Worm (Caenorhabditis elegans): ENCODE data around the gene cnt-1.

The cnt-1 gene

ce11 chrII:12040167-12040566 lies 48.5 kb downstream of the cnt-1 start (continued):
- TF ChIP-seq attf-6 (GFP tag; IDR thresholded peaks at IDR 0.05), result no peak
- TF ChIP-seq lag-1 (GFP tag; IDR thresholded peaks at IDR 0.05), result no peak
- TF ChIP-seq snpc-1.1 (tag; optimal IDR thresholded peaks at IDR 0.05; ENCODE audit: insufficient read depth), result no peak
- TF ChIP-seq Y79H2A.3 (GFP tag; conservative IDR thresholded peaks at IDR 0.05), result no peak
- TF ChIP-seq egrh-3 (GFP tag; IDR thresholded peaks at IDR 0.05), result peak; percentile 13; the same call in 1 of the 2 replicates
- no peak for TF ChIP-seq repo-1 (tag; optimal IDR thresholded peaks at IDR 0.05)
- peak; percentile 30; the same call in 1 of the 2 replicates for TF ChIP-seq ceh-100 (GFP tag; IDR thresholded peaks at IDR 0.05)
- peak; percentile 53 for TF ChIP-seq lin-40 (tag; optimal IDR thresholded peaks at IDR 0.05)
- TF ChIP-seq tbp1 (GFP tag; optimal IDR thresholded peaks at IDR 0.05), result peak; percentile 15
- no peak for TF ChIP-seq egl-44 (GFP tag; IDR thresholded peaks at IDR 0.05)
- no peak for TF ChIP-seq nfya-1 (tag; optimal IDR thresholded peaks at IDR 0.05; ENCODE audit: borderline replicate concordance, insufficient read depth)
- no peak for TF ChIP-seq ztf-3 (GFP tag; optimal IDR thresholded peaks at IDR 0.05)
- TF ChIP-seq akir-1 (GFP tag; optimal IDR thresholded peaks at IDR 0.05), result no peak
- TF ChIP-seq let-607 (tag; optimal IDR thresholded peaks at IDR 0.05), result no peak
- TF ChIP-seq F33H1.4 (GFP tag; IDR thresholded peaks at IDR 0.05), result no peak
- no peak for TF ChIP-seq ceh-58 (GFP tag; IDR thresholded peaks at IDR 0.05)
- no peak for TF ChIP-seq sdz-38 (tag; optimal IDR thresholded peaks at IDR 0.05)
- TF ChIP-seq B0336.3 (GFP tag; IDR thresholded peaks at IDR 0.05), result no peak
- peak; percentile 64 for TF ChIP-seq mcd-1 (GFP tag; IDR thresholded peaks at IDR 0.05)
- no peak for TF ChIP-seq T07F8.4 (tag; optimal IDR thresholded peaks at IDR 0.05)
- TF ChIP-seq Y95B8A.8 (GFP tag; IDR thresholded peaks at IDR 0.05), result no peak
- TF ChIP-seq let-526 (GFP tag; IDR thresholded peaks at IDR 0.05), result no peak
- no peak for TF ChIP-seq snpc-4 (GFP tag; optimal IDR thresholded peaks at IDR 0.05)
- peak in 2 of 4 experiments; percentile 5 to 47 for TF ChIP-seq snpc-4 (tag; optimal IDR thresholded peaks at IDR 0.05)
- TF ChIP-seq nhr-90 (tag; optimal IDR thresholded peaks at IDR 0.05), result no peak
- no peak for TF ChIP-seq rpc-1 (optimal IDR thresholded peaks at IDR 0.05)
- no peak for TF ChIP-seq rpc-1 (tag; optimal IDR thresholded peaks at IDR 0.05)
- TF ChIP-seq sea-2 (GFP tag; IDR thresholded peaks at IDR 0.05), result no peak
- TF ChIP-seq sptf-2 (GFP tag; optimal IDR thresholded peaks at IDR 0.05), result no peak
- TF ChIP-seq ccch-3 (GFP tag; optimal IDR thresholded peaks at IDR 0.05), result no peak
- no peak for TF ChIP-seq hlh-12 (tag; optimal IDR thresholded peaks at IDR 0.05)
- TF ChIP-seq F55B11.4 (tag; optimal IDR thresholded peaks at IDR 0.05; ENCODE audit: borderline replicate concordance, insufficient read depth), result no peak
- peak; percentile 89 for TF ChIP-seq hmg-1.2 (GFP tag; IDR thresholded peaks at IDR 0.05)
- TF ChIP-seq nhr-27 (tag; optimal IDR thresholded peaks at IDR 0.05), result no peak
- TF ChIP-seq dox-1 (GFP tag; IDR thresholded peaks at IDR 0.05), result no peak; the same call in 1 of the 2 replicates
- no peak for TF ChIP-seq ztf-22 (GFP tag; optimal IDR thresholded peaks at IDR 0.05)
- no peak for TF ChIP-seq gei-17 (GFP tag; optimal IDR thresholded peaks at IDR 0.05)
- TF ChIP-seq Y53G8AR.9 (GFP tag; conservative IDR thresholded peaks at IDR 0.05), result no peak
- no peak for TF ChIP-seq T26A5.8 (tag; optimal IDR thresholded peaks at IDR 0.05)
- peak; percentile 20 for TF ChIP-seq ama-1 (optimal IDR thresholded peaks at IDR 0.05)
- no peak for TF ChIP-seq ama-1 (GFP tag; optimal IDR thresholded peaks at IDR 0.05)
- peak; percentile 94 for TF ChIP-seq nhr-80 (tag; optimal IDR thresholded peaks at IDR 0.05)
- TF ChIP-seq chd-7 (tag; optimal IDR thresholded peaks at IDR 0.05), result no peak
- TF ChIP-seq F22D6.2 (tag; optimal IDR thresholded peaks at IDR 0.05), result no peak
- no peak for TF ChIP-seq Y56A3A.18 (GFP tag; IDR thresholded peaks at IDR 0.05)
- TF ChIP-seq attf-5 (GFP tag; optimal IDR thresholded peaks at IDR 0.05), result peak; percentile 68
- TF ChIP-seq D2030.7 (GFP tag; IDR thresholded peaks at IDR 0.05), result no peak
- TF ChIP-seq atf-7 (tag; optimal IDR thresholded peaks at IDR 0.05), result no peak
- TF ChIP-seq athp-1 (tag; optimal IDR thresholded peaks at IDR 0.05), result no peak
- TF ChIP-seq mes-4 (tag; optimal IDR thresholded peaks at IDR 0.05), result no peak
- no peak for TF ChIP-seq hmg-20 (GFP tag; IDR thresholded peaks at IDR 0.05)

All from whole organism, young adult.